Worm (Caenorhabditis elegans) whole organism, young adult: ENCODE data around the gene gei-1.

Experiments
- C06A6.2 ChIP-seq: fragments of 200-800 bp; sonication (Bioruptor generic); conservative IDR thresholded peaks from 2 replicates; pipeline ENCODE4 v1.3.6; 2022; ENCODE audit warnings: missing genetic modification characterization, missing compliant biosample characterization
- F10E7.11 ChIP-seq: sonication (generic microtip); optimal IDR thresholded peaks from 2 replicates; lab custom pipeline; 2017; ENCODE audit warnings: mild to moderate bottlenecking, missing genetic modification characterization, moderate library complexity, missing compliant biosample characterization
- F23B12.7 ChIP-seq: sonication (generic microtip); optimal IDR thresholded peaks from 2 replicates; lab custom pipeline; 2017; ENCODE audit warnings: missing genetic modification characterization, mild to moderate bottlenecking, missing compliant biosample characterization, antibody characterized with exemption, moderate library complexity; ENCODE audit not compliant: insufficient read depth
- K12H6.12 ChIP-seq: fragments of 200-800 bp; sonication (Bioruptor generic); optimal IDR thresholded peaks from 2 replicates; lab custom pipeline; 2018; ENCODE audit warnings: mild to moderate bottlenecking, missing genetic modification characterization, missing compliant biosample characterization
- akir-1 ChIP-seq: fragments of 200-800 bp; sonication (Bioruptor generic); optimal IDR thresholded peaks from 2 replicates; lab custom pipeline; 2018; ENCODE audit warnings: mild to moderate bottlenecking, missing genetic modification characterization, moderate library complexity, missing compliant biosample characterization
- aptf-2 ChIP-seq: fragments of 200-800 bp; sonication (Bioruptor generic); conservative IDR thresholded peaks from 2 replicates; pipeline ENCODE4 v1.3.6; 2022; ENCODE audit warnings: missing genetic modification reagents, missing genetic modification characterization, missing compliant biosample characterization
- attf-6 ChIP-seq: fragments of 200-800 bp; sonication (Bioruptor generic); IDR thresholded peaks from 2 replicates; pipeline ENCODE4 v1.3.6; 2022; ENCODE audit warnings: missing genetic modification reagents, missing genetic modification characterization, missing compliant biosample characterization
- ccch-3 ChIP-seq: fragments of 200-800 bp; sonication (Bioruptor generic); optimal IDR thresholded peaks from 2 replicates; lab custom pipeline; 2018; ENCODE audit warnings: mild to moderate bottlenecking, missing genetic modification characterization, missing compliant biosample characterization
- ceh-91 ChIP-seq: fragments of 200-800 bp; sonication (Bioruptor generic); IDR thresholded peaks from 2 replicates; pipeline ENCODE4 v1.3.6; 2022; ENCODE audit warnings: missing genetic modification reagents, missing genetic modification characterization, missing compliant biosample characterization
- die-1 ChIP-seq: sonication (generic microtip); optimal IDR thresholded peaks from 2 replicates; lab custom pipeline; 2016; ENCODE audit warnings: missing genotype, mild to moderate bottlenecking, missing genetic modification characterization, missing compliant biosample characterization
- dox-1 ChIP-seq: fragments of 200-800 bp; sonication (Bioruptor generic); IDR thresholded peaks from 2 replicates; pipeline ENCODE4 v1.3.6; 2022; ENCODE audit warnings: missing genetic modification reagents, missing genetic modification characterization, missing compliant biosample characterization
- dpff-1 ChIP-seq: sonication (generic microtip); optimal IDR thresholded peaks from 2 replicates; lab custom pipeline; 2017; ENCODE audit warnings: mild to moderate bottlenecking, missing genetic modification characterization, missing compliant biosample characterization
- dpl-1 ChIP-seq: fragments of 150-350 bp; optimal IDR thresholded peaks from 2 replicates; lab custom pipeline; 2014; ENCODE audit warnings: missing biosample characterization, missing genetic modification reagents, missing genetic modification characterization
- efl-1 ChIP-seq: fragments of 150-350 bp; optimal IDR thresholded peaks from 2 replicates; lab custom pipeline; 2014; ENCODE audit warnings: missing biosample characterization, missing genetic modification reagents, missing genetic modification characterization
- egrh-3 ChIP-seq: fragments of 200-800 bp; sonication (Bioruptor generic); IDR thresholded peaks from 2 replicates; pipeline ENCODE4 v1.3.6; 2022; ENCODE audit warnings: missing genetic modification reagents, missing genetic modification characterization, missing compliant biosample characterization
- ekl-4 ChIP-seq: fragments of 200-800 bp; sonication (Bioruptor generic); IDR thresholded peaks from 2 replicates; pipeline ENCODE4 v1.3.6; 2022; ENCODE audit warnings: missing genetic modification reagents, missing genetic modification characterization, missing compliant biosample characterization
- fkh-3 ChIP-seq: sonication (generic microtip); optimal IDR thresholded peaks from 2 replicates; lab custom pipeline; 2016; ENCODE audit warnings: mild to moderate bottlenecking, missing genetic modification characterization, missing compliant biosample characterization
- gei-17 ChIP-seq: fragments of 200-800 bp; sonication (Bioruptor generic); optimal IDR thresholded peaks from 2 replicates; lab custom pipeline; 2018; ENCODE audit warnings: mild to moderate bottlenecking, missing genetic modification characterization, missing compliant biosample characterization
- hlh-26 ChIP-seq: fragments of 200-800 bp; sonication (Bioruptor generic); conservative IDR thresholded peaks from 2 replicates; pipeline ENCODE4 v1.3.6; 2022; ENCODE audit warnings: missing genetic modification reagents, missing genetic modification characterization, missing compliant biosample characterization
- hmg-1.2 ChIP-seq: fragments of 200-800 bp; sonication (Bioruptor generic); IDR thresholded peaks from 2 replicates; pipeline ENCODE4 v1.3.6; 2022; ENCODE audit warnings: missing genetic modification reagents, missing genetic modification characterization, missing compliant biosample characterization
- lag-1 ChIP-seq: fragments of 200-800 bp; sonication (Bioruptor generic); IDR thresholded peaks from 2 replicates; pipeline ENCODE4 v1.3.6; 2022; ENCODE audit warnings: missing genetic modification reagents, missing genetic modification characterization, missing compliant biosample characterization
- let-607 ChIP-seq, 2 experiments: fragments of 200-800 bp in 1 of 2; sonication (Bioruptor generic) in 1 of 2; sonication (generic microtip) in 1 of 2; optimal IDR thresholded peaks; 2 replicates each; lab custom pipeline; 2016 to 2018; ENCODE audit warnings: mild to moderate bottlenecking in 2 of 2, missing compliant biosample characterization in 2 of 2, missing genetic modification characterization in 2 of 2, moderate library complexity in 2 of 2, missing genotype in 1 of 2
- lin-26 ChIP-seq: fragments of 200-800 bp; sonication (Bioruptor generic); IDR thresholded peaks from 2 replicates; pipeline ENCODE4 v1.3.6; 2022; ENCODE audit warnings: missing genetic modification reagents, missing genetic modification characterization, missing compliant biosample characterization
- lin-35 ChIP-seq, 3 experiments: fragments of 150-350 bp in 2 of 3; sonication (generic microtip) in 1 of 3; optimal IDR thresholded peaks; 2 replicates each; lab custom pipeline; 2014 to 2018; ENCODE audit warnings: missing biosample characterization in 3 of 3, missing genetic modification characterization in 3 of 3, missing genetic modification reagents in 3 of 3
- lin-40 ChIP-seq: sonication (generic microtip); optimal IDR thresholded peaks from 2 replicates; lab custom pipeline; 2016; ENCODE audit warnings: missing genetic modification characterization, mild to moderate bottlenecking, missing compliant biosample characterization, missing genotype, missing genetic modification reagents
- madf-3 ChIP-seq: fragments of 200-800 bp; sonication (Bioruptor generic); IDR thresholded peaks from 2 replicates; pipeline ENCODE4 v1.3.6; 2022; ENCODE audit warnings: missing genetic modification reagents, missing genetic modification characterization, missing compliant biosample characterization
- madf-6 ChIP-seq: fragments of 200-800 bp; sonication (Bioruptor generic); IDR thresholded peaks from 2 replicates; pipeline ENCODE4 v1.3.6; 2022; ENCODE audit warnings: missing genetic modification reagents, missing genetic modification characterization, missing compliant biosample characterization
- madf-8 ChIP-seq: fragments of 200-800 bp; sonication (Bioruptor generic); conservative IDR thresholded peaks from 2 replicates; pipeline ENCODE4 v1.3.6; 2022; ENCODE audit warnings: missing genetic modification reagents, missing genetic modification characterization, missing compliant biosample characterization
- mcd-1 ChIP-seq: fragments of 200-800 bp; sonication (Bioruptor generic); IDR thresholded peaks from 2 replicates; pipeline ENCODE4 v1.3.6; 2022; ENCODE audit warnings: missing genetic modification reagents, missing genetic modification characterization, missing compliant biosample characterization
- mxl-1 ChIP-seq: sonication (generic microtip); optimal IDR thresholded peaks from 2 replicates; lab custom pipeline; 2016; ENCODE audit warnings: missing genetic modification characterization, missing compliant biosample characterization
- nfya-2 ChIP-seq: fragments of 200-800 bp; sonication (Bioruptor generic); IDR thresholded peaks from 2 replicates; pipeline ENCODE4 v1.3.6; 2022; ENCODE audit warnings: missing genetic modification reagents, missing genetic modification characterization, missing compliant biosample characterization
- nfyb-1 ChIP-seq: fragments of 200-800 bp; sonication (Bioruptor generic); IDR thresholded peaks from 2 replicates; pipeline ENCODE4 v1.3.6; 2022; ENCODE audit warnings: missing genetic modification reagents, missing genetic modification characterization, missing compliant biosample characterization
- pha-4 ChIP-seq: fragments of 150-350 bp; sonication (generic microtip); optimal IDR thresholded peaks from 2 replicates; lab custom pipeline; 2014; ENCODE audit warnings: missing biosample characterization, missing genetic modification reagents, missing genetic modification characterization
- rcor-1 ChIP-seq: fragments of 200-800 bp; sonication (Bioruptor generic); IDR thresholded peaks from 2 replicates; pipeline ENCODE4 v1.3.6; 2022; ENCODE audit warnings: missing genetic modification reagents, missing genetic modification characterization, missing compliant biosample characterization
- rec-8 ChIP-seq, 2 experiments: sonication (generic microtip); optimal IDR thresholded peaks; 2 replicates each; lab custom pipeline; 2016; ENCODE audit warnings: mild to moderate bottlenecking in 2 of 2, missing genetic modification characterization in 2 of 2, missing genetic modification reagents in 2 of 2, missing genotype in 2 of 2, missing biosample characterization in 1 of 2, missing compliant biosample characterization in 1 of 2, moderate library complexity in 1 of 2
- sdz-38 ChIP-seq: sonication (generic microtip); optimal IDR thresholded peaks from 2 replicates; lab custom pipeline; 2016; ENCODE audit warnings: missing genotype, missing genetic modification characterization, missing compliant biosample characterization
- sea-2 ChIP-seq: fragments of 200-800 bp; sonication (Bioruptor generic); IDR thresholded peaks from 2 replicates; pipeline ENCODE4 v1.3.6; 2022; ENCODE audit warnings: missing genetic modification characterization, missing compliant biosample characterization
- snpc-1.1 ChIP-seq: sonication (generic microtip); optimal IDR thresholded peaks from 2 replicates; lab custom pipeline; 2017; ENCODE audit warnings: missing genetic modification characterization, mild to moderate bottlenecking, missing compliant biosample characterization, antibody characterized with exemption, moderate library complexity, missing genotype, missing genetic modification reagents; ENCODE audit not compliant: insufficient read depth
- somi-1 ChIP-seq: fragments of 200-800 bp; sonication (Bioruptor generic); optimal IDR thresholded peaks from 2 replicates; lab custom pipeline; 2018; ENCODE audit warnings: mild to moderate bottlenecking, missing genetic modification characterization, missing compliant biosample characterization
- unc-62 ChIP-seq: fragments of 150-350 bp; optimal IDR thresholded peaks from 2 replicates; lab custom pipeline; 2014; ENCODE audit warnings: missing biosample characterization, missing genetic modification reagents, missing genetic modification characterization
- xnd-1 ChIP-seq: sonication (generic microtip); optimal IDR thresholded peaks from 2 replicates; lab custom pipeline; 2016; ENCODE audit warnings: missing genotype, missing genetic modification reagents, missing genetic modification characterization, missing compliant biosample characterization
- zfh-2 ChIP-seq: fragments of 200-800 bp; sonication (Bioruptor generic); conservative IDR thresholded peaks from 2 replicates; pipeline ENCODE4 v1.3.6; 2022; ENCODE audit warnings: missing genetic modification reagents, missing genetic modification characterization, missing compliant biosample characterization
- zim-3 ChIP-seq: sonication (generic microtip); optimal IDR thresholded peaks from 2 replicates; lab custom pipeline; 2017; ENCODE audit warnings: mild to moderate bottlenecking, missing genetic modification characterization, moderate library complexity, missing compliant biosample characterization
- ztf-22 ChIP-seq: fragments of 200-800 bp; sonication (Bioruptor generic); optimal IDR thresholded peaks from 2 replicates; lab custom pipeline; 2018; ENCODE audit warnings: mild to moderate bottlenecking, missing genetic modification characterization, moderate library complexity, missing compliant biosample characterization
- ztf-25 ChIP-seq: fragments of 200-800 bp; sonication (Bioruptor generic); IDR thresholded peaks from 2 replicates; pipeline ENCODE4 v1.3.6; 2022; ENCODE audit warnings: missing genetic modification reagents, missing genetic modification characterization, missing compliant biosample characterization
- ztf-26 ChIP-seq: sonication (generic microtip); optimal IDR thresholded peaks from 2 replicates; lab custom pipeline; 2017; ENCODE audit warnings: missing genetic modification characterization, missing compliant biosample characterization
- ztf-6 ChIP-seq: fragments of 200-800 bp; sonication (Bioruptor generic); IDR thresholded peaks from 2 replicates; pipeline ENCODE4 v1.3.6; 2022; ENCODE audit warnings: missing genetic modification reagents, missing genetic modification characterization, missing compliant biosample characterization

Gene gei-1

ce11 chrIII:3389426-3390020, 44.9 kb downstream of the gei-1 start, which contains the start of the genes elmd-1 and hecw-1 (continued):
- peak; percentile 85 for TF ChIP-seq madf-6 (GFP tag; lab: Robert Waterston, UW)
- peak; percentile 65; the same call in 1 of the 2 replicates for TF ChIP-seq attf-6 (GFP tag; lab: Robert Waterston, UW)
- TF ChIP-seq gei-17 (GFP tag; lab: Kevin White, UChicago): no peak
- TF ChIP-seq ztf-6 (GFP tag; lab: Robert Waterston, UW): peak; percentile 43; the same call in 1 of the 2 replicates
- TF ChIP-seq lin-35 (GFP tag; optimal IDR thresholded peaks at IDR 0.05; lab: Kevin White, UChicago): no peak
- no peak for TF ChIP-seq nfya-2 (GFP tag; lab: Robert Waterston, UW)
- TF ChIP-seq aptf-2 (GFP tag; lab: Robert Waterston, UW): 0 out of 2 replicates have a peak, but pooled peaks have one; percentile 54
- peak; percentile 36 for TF ChIP-seq xnd-1 (tag; lab: Kevin White, UChicago)
- TF ChIP-seq lag-1 (GFP tag; lab: Robert Waterston, UW): no peak
- TF ChIP-seq snpc-1.1 (tag; lab: Kevin White, UChicago): peak; percentile 64
- peak; percentile 80; the same call in 1 of the 2 replicates for TF ChIP-seq ztf-25
- peak; percentile 78 for TF ChIP-seq dox-1 (GFP tag; lab: Robert Waterston, UW)
- no peak for TF ChIP-seq hlh-26 (GFP tag; lab: Robert Waterston, UW)
- TF ChIP-seq mxl-1: no peak
- no peak for TF ChIP-seq K12H6.12 (tag; lab: Kevin White, UChicago)
- TF ChIP-seq ztf-22 (GFP tag; lab: Kevin White, UChicago): peak; percentile 59
- TF ChIP-seq lin-26 (GFP tag; lab: Robert Waterston, UW): peak; percentile 86
- TF ChIP-seq zim-3 (tag; lab: Kevin White, UChicago): no peak
- 0 out of 2 replicates have a peak, but pooled peaks have one; percentile 36 for TF ChIP-seq zfh-2 (GFP tag; lab: Robert Waterston, UW)
- peak; percentile 60; the same call in 1 of the 2 replicates for TF ChIP-seq rcor-1 (GFP tag; lab: Robert Waterston, UW)
- TF ChIP-seq unc-62: no peak
- no peak for TF ChIP-seq egrh-3 (GFP tag; lab: Robert Waterston, UW)
- no peak for TF ChIP-seq sea-2 (GFP tag; lab: Robert Waterston, UW)
- peak; percentile 74 for TF ChIP-seq mcd-1 (GFP tag; lab: Robert Waterston, UW)
- TF ChIP-seq die-1 (tag; lab: Kevin White, UChicago): peak; percentile 46
- TF ChIP-seq efl-1: no peak
- peak; percentile 51 for TF ChIP-seq somi-1 (GFP tag; lab: Kevin White, UChicago)
- TF ChIP-seq ekl-4 (GFP tag; lab: Robert Waterston, UW): 0 out of 2 replicates have a peak, but pooled peaks have one; percentile 51
- TF ChIP-seq pha-4 (tag; lab: Kevin White, UChicago): no peak
- no peak for TF ChIP-seq F10E7.11 (tag; lab: Kevin White, UChicago)
- no peak for TF ChIP-seq C06A6.2 (GFP tag; lab: Robert Waterston, UW)
- TF ChIP-seq sdz-38: no peak
- peak; percentile 19 to 55 for TF ChIP-seq let-607 (tag; optimal IDR thresholded peaks at IDR 0.05; lab: Kevin White, UChicago)
- TF ChIP-seq madf-3 (GFP tag; lab: Robert Waterston, UW): no peak
- TF ChIP-seq ztf-26 (tag; lab: Kevin White, UChicago): peak; percentile 13
- TF ChIP-seq ceh-91: no peak
- no peak for TF ChIP-seq F23B12.7
- peak; percentile 78 for TF ChIP-seq hmg-1.2
- TF ChIP-seq dpff-1 (tag; lab: Kevin White, UChicago): no peak
- no peak for TF ChIP-seq dpl-1
- TF ChIP-seq nfyb-1 (GFP tag; lab: Robert Waterston, UW): peak; percentile 86
- no peak for TF ChIP-seq ccch-3 (GFP tag; lab: Kevin White, UChicago)
- no peak for TF ChIP-seq fkh-3
- TF ChIP-seq madf-8 (GFP tag; lab: Robert Waterston, UW): peak; percentile 54
- peak; percentile 54 for TF ChIP-seq lin-40 (tag; lab: Kevin White, UChicago)
- no peak for TF ChIP-seq rec-8 (tag; optimal IDR thresholded peaks at IDR 0.05; lab: Kevin White, UChicago)
- TF ChIP-seq akir-1: no peak
